Worm (Caenorhabditis elegans): Measurements from ENCODE around the gene T01D1.7.

ce11 chrII:151495-151894 lies 22.1 kb downstream of the T01D1.7 start:
- no peak for TF ChIP-seq dpl-1 (GFP tag; optimal IDR thresholded peaks at IDR 0.05)
- no peak for TF ChIP-seq pag-3 (tag; optimal IDR thresholded peaks at IDR 0.05; ENCODE audit: borderline replicate concordance, insufficient read depth)
- TF ChIP-seq elt-2 (tag; optimal IDR thresholded peaks at IDR 0.05) = no peak
- TF ChIP-seq nhr-12 (tag; optimal IDR thresholded peaks at IDR 0.05) = no peak
- TF ChIP-seq pqm-1 (tag; optimal IDR thresholded peaks at IDR 0.05) = no peak
- no peak for TF ChIP-seq ces-1 (GFP tag; optimal IDR thresholded peaks at IDR 0.05)
- TF ChIP-seq aly-2 (tag; optimal IDR thresholded peaks at IDR 0.05) = no peak
